Worm (Caenorhabditis elegans): ENCODE measurements around the gene lis-1.

lis-1 gene

DNA sequence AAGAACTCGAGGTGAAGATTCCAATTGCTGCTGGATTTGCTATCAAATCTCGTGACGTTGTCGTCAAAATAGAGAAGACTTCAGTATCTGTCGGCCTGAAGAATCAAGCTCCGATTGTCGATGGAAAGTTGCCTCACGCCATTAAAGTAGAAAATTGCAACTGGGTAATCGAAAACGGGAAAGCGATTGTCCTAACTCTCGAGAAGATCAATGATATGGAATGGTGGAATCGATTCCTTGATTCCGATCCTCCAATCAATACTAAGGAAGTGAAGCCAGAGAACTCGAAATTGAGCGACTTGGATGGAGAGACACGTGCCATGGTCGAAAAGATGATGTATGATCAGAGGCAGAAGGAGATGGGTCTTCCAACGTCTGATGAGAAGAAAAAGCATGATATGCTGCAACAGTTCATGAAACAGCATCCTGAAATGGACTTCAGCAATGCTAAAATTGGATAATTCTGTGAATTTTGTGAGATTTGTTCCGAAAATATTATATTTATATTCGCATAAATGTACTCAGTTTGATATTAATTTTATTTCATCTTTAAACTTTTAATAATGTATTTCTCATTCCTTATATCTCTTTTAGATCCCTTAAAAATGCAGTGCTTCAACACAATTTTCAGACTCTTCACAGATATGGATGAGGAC is 34.3 kb downstream of the lis-1 start, which contains the start of gene dro-1:
Gene dro-1 (plus strand): TSS at position 606 of the 656 bp plus-strand sequence.
- TF ChIP-seq unc-62 (GFP tag; optimal IDR thresholded peaks at IDR 0.05): no peak

- no peak for TF ChIP-seq unc-62 (GFP tag; optimal IDR thresholded peaks at IDR 0.05)
Measured at ce11 chrIII:13341275-13341626, 35.3 kb downstream of the lis-1 start, which contains the start of gene nud-1. nud-1 (plus strand) TSS chrIII:13341527.

DNA sequence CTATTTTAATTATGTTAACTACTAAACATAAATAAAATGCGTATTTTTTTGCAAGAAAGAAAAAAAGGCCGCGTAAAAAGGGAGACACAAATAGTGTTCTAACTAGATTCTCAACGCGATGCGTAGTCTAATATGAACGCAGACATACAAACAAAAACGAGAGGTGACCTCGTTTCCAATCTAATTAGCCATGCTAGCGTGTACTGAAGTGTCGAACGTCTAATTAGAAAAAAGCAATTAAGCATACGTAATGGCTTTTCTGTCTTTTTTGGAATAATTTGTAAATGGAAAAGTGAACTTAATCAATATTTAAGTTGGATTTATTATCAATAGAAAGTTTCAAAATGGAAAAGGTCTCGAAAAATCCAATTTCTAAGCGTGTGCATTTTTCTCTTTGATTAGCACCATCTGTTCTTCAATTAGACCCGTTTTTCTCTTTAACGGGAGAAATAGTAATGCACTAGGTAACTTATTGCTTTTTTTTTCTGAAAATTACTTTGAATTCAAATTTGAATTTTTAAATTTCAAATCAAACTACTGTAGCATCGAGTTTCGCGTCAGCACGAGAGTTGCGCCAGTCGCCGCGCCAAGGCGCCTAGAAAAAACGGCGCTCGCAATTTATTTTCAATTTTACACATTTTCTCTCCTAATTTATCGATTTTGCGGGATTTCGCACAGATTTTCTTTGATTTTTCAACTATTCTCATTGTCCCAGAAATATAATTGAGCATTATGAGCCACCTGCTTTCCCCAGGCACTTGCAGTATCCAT is 35.8 kb downstream of the lis-1 start:
- TF ChIP-seq unc-62 (GFP tag; optimal IDR thresholded peaks at IDR 0.05): no peak

DNA sequence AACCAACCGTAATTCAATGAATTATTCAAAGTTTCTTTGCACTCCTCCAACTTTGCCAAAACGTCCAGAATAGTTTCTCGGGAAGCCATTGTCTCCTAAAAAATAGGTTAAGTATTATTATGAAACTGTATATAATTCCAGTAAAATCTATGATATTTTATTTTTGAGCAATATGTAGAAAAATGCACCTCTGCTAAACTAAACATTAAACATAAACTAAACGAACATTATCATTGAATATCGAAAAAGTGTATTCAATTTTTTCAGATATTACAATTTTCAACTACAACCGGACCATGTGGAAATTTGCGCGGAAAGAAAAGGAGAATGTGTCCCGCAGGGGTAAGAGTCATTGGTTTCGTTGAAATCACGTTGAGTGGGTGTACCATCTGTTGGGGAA is 36.8 kb downstream of the lis-1 start, which contains the start of gene F53A2.3:
Gene F53A2.3 (minus strand): TSS at position 101 of the 400 bp plus-strand sequence.
- no peak for TF ChIP-seq unc-62 (GFP tag; optimal IDR thresholded peaks at IDR 0.05)

- no peak for TF ChIP-seq unc-62 (GFP tag; optimal IDR thresholded peaks at IDR 0.05)
Measured at ce11 chrIII:13333754-13334153, 42.8 kb downstream of the lis-1 start, which contains the start of gene sdz-20. sdz-20 (plus strand) TSS chrIII:13334054.

DNA sequence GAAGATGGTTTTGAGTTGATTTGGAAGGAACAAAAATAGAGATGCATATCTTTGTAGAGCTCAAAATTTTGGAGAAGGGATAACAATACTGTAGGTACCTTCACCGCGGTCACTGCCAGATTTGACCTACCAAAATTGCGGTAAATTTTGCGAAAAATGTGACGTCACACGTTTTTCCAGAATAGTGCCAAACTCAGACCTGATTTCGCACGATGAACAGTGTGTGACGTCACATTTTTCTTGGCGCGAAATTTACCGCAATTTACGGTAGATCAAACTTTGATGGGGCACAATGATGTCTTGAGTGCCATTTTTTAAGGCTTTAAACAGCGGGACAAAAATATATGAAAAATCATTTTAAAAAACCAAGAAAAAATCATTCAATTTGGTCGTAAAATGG is 47.6 kb downstream of the lis-1 start:
- no peak for TF ChIP-seq unc-62 (GFP tag; optimal IDR thresholded peaks at IDR 0.05)

ce11 chrIII:13324739-13325138 is 51.8 kb downstream of the lis-1 start, which contains the start of gene F53A2.1:
F53A2.1 (minus strand) TSS chrIII:13324839.
- TF ChIP-seq unc-62 (GFP tag; optimal IDR thresholded peaks at IDR 0.05): no peak

DNA sequence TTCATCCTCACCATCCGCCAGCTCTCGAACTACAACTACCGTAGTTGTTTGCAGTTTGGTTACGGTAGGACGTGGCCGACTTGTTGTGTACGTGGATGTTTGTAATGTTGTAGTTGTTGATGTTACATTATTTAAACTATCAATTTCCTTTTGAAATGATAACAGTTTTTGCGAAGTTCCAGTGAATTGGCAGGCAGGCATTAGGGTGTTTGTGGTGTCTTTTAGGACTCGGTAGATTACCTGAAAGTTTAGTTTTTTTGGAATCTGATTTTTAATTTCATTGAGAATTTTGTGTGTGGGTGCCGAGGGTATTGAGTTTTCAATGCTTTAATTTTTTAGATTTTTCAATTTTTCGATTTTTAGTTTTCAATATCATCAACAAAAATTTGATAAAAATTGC is 53.9 kb downstream of the lis-1 start, which contains the start of gene F53A2.11:
Gene F53A2.11 (minus strand): TSS at position 101 of the 400 bp plus-strand sequence.
- no peak for TF ChIP-seq unc-62 (GFP tag; optimal IDR thresholded peaks at IDR 0.05)
